Fruit fly (Drosophila melanogaster): ENCODE results near the gene betaGlu.

DNA sequence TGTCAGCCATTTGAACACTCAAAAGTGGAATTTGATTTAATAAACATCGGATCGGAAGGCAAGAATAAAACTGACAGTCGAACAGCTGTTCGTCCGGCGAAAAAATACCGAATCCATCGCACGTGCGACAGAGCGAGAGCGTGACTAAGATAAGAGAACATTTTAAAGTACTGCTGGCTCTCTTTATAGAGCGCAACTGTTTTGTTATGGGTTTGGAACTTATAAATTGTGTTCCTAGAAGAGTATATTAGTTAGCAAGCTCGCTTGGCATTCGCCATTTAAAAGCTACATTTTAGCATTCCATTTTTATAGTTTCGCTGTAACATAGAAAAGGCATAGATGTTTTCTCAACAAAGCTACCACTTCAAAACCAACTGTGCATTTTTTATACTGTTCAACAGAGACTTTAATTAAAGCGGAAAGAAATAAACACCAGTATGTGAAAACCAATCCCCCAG lies 38.5 kb upstream of the betaGlu start, which contains the start of gene Rift:
- TF ChIP-seq h (optimal IDR thresholded peaks at IDR 0.05) (no peak), psq (optimal IDR thresholded peaks at IDR 0.05) (no peak), Sin3A (optimal IDR thresholded peaks at IDR 0.05) (no peak)
